Fruit fly (Drosophila melanogaster): Measurements from ENCODE around the gene MetRS-m.
A peak's percentile ranks its signal among the peaks of the same experiment; 100 is the strongest.

MetRS-m gene

DNA sequence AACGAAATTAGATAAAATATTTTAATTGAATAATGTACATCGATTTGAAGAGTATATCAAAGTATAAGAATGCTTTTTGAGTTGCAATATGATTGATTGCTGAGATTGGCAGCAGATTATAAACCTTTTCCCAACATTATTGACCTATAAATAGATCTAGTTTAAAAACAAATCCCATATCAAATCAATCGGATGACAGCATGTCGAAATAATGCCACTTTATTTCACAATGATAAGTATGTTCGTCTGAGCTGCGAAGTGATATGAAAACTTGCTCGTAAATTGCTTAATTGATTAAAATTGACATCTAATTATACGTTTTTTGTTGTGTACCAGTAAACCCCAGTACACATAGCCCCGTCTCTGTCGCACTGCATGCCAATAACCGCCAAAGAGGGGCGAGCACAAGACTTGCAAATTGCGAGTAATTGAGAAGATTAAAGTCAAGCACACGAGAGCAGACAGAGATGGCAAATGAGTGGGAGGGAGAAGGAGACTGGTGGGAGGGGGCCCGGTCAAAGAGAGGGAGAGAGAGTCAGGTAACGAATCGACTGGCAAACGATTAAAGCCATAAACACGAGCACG lies 23.3 kb upstream of the MetRS-m start (continued):
- TF ChIP-seq CG10565 (GFP tag; optimal IDR thresholded peaks at IDR 0.05), result no peak
- peak; percentile 45 for TF ChIP-seq CG7839 (tag; optimal IDR thresholded peaks at IDR 0.05)
- no peak for TF ChIP-seq grn (GFP tag; optimal IDR thresholded peaks at IDR 0.05)
- TF ChIP-seq CG10147 (GFP tag; optimal IDR thresholded peaks at IDR 0.05), result peak; percentile 52
- peak; percentile 22 for TF ChIP-seq CG11504 (tag; optimal IDR thresholded peaks at IDR 0.05)
- no peak for TF ChIP-seq CG6689 (GFP tag; IDR thresholded peaks at IDR 0.05)
- TF ChIP-seq CG18011 (GFP tag; optimal IDR thresholded peaks at IDR 0.05), result no peak
- TF ChIP-seq h (optimal IDR thresholded peaks at IDR 0.05), result no peak
- no peak for TF ChIP-seq mirr (GFP tag; optimal IDR thresholded peaks at IDR 0.05)
- peak; percentile 60 for TF ChIP-seq luna (GFP tag; optimal IDR thresholded peaks at IDR 0.05)
- no peak for TF ChIP-seq CG1647 (GFP tag; optimal IDR thresholded peaks at IDR 0.05)
- TF ChIP-seq CG2712 (tag; optimal IDR thresholded peaks at IDR 0.05), result peak; percentile 29
- no peak for TF ChIP-seq inv (GFP tag; IDR thresholded peaks at IDR 0.05; ENCODE audit: partially characterized antibody)
- no peak for TF ChIP-seq CG12219 (GFP tag; optimal IDR thresholded peaks at IDR 0.05)
- no peak for TF ChIP-seq CG12236 (GFP tag; optimal IDR thresholded peaks at IDR 0.05)
- no peak for TF ChIP-seq pan (optimal IDR thresholded peaks at IDR 0.05)
- no peak for TF ChIP-seq pan (GFP tag; optimal IDR thresholded peaks at IDR 0.05 in 1 of 2, IDR thresholded peaks at IDR 0.05 in 1 of 2)
- TF ChIP-seq D19B (GFP tag; optimal IDR thresholded peaks at IDR 0.05), result peak; percentile 48
- TF ChIP-seq run (tag; optimal IDR thresholded peaks at IDR 0.05), result no peak
- TF ChIP-seq CG8359 (GFP tag; optimal IDR thresholded peaks at IDR 0.05; ENCODE audit: borderline replicate concordance), result no peak
- TF ChIP-seq CG9727 (GFP tag; optimal IDR thresholded peaks at IDR 0.05), result no peak
- no peak for TF ChIP-seq hth (optimal IDR thresholded peaks at IDR 0.05)
- no peak for TF ChIP-seq twi (tag; optimal IDR thresholded peaks at IDR 0.05)
- peak; percentile 68 for TF ChIP-seq lbe (GFP tag; optimal IDR thresholded peaks at IDR 0.05)
- no peak for TF ChIP-seq Taf1 (GFP tag; IDR thresholded peaks at IDR 0.05)
- no peak for TF ChIP-seq z (GFP tag; IDR thresholded peaks at IDR 0.05)
- no peak for TF ChIP-seq CG11560 (tag; IDR thresholded peaks at IDR 0.05)
- no peak for TF ChIP-seq CG4424 (GFP tag; optimal IDR thresholded peaks at IDR 0.05)
- no peak for TF ChIP-seq CG12744 (GFP tag; optimal IDR thresholded peaks at IDR 0.05)
- no peak for TF ChIP-seq sima (GFP tag; optimal IDR thresholded peaks at IDR 0.05)
- TF ChIP-seq CkIIα-i1 (GFP tag; IDR thresholded peaks at IDR 0.05), result no peak
- TF ChIP-seq odd (GFP tag; optimal IDR thresholded peaks at IDR 0.05), result no peak
- no peak for TF ChIP-seq lmd (GFP tag; IDR thresholded peaks at IDR 0.05)
- TF ChIP-seq cg (GFP tag; optimal IDR thresholded peaks at IDR 0.05), result no peak
- no peak for TF ChIP-seq Dll (GFP tag; IDR thresholded peaks at IDR 0.05; ENCODE audit: partially characterized antibody)
- no peak for TF ChIP-seq Side (GFP tag; optimal IDR thresholded peaks at IDR 0.05)
- no peak for TF ChIP-seq CG18262 (tag; optimal IDR thresholded peaks at IDR 0.05)
- TF ChIP-seq Ssrp (tag; optimal IDR thresholded peaks at IDR 0.05), result peak; percentile 37
- no peak for TF ChIP-seq CG30020 (tag; optimal IDR thresholded peaks at IDR 0.05)
- TF ChIP-seq tx (GFP tag; optimal IDR thresholded peaks at IDR 0.05), result no peak
- TF ChIP-seq CG12769 (tag; optimal IDR thresholded peaks at IDR 0.05), result no peak
- TF ChIP-seq Hr51 (GFP tag; optimal IDR thresholded peaks at IDR 0.05), result peak; percentile 5 to 74
- no peak for TF ChIP-seq Neu2 (GFP tag; optimal IDR thresholded peaks at IDR 0.05; ENCODE audit: borderline replicate concordance)
- TF ChIP-seq CG10654 (GFP tag; optimal IDR thresholded peaks at IDR 0.05), result no peak
- TF ChIP-seq CG16863 (GFP tag; optimal IDR thresholded peaks at IDR 0.05), result peak; percentile 16
- peak; percentile 41 for TF ChIP-seq Abd-B (GFP tag; optimal IDR thresholded peaks at IDR 0.05)
- no peak for TF ChIP-seq tna (GFP tag; IDR thresholded peaks at IDR 0.05; ENCODE audit: partially characterized antibody)
- TF ChIP-seq Antp (GFP tag; optimal IDR thresholded peaks at IDR 0.05), result peak; percentile 23
- no peak for TF ChIP-seq pnt (GFP tag; optimal IDR thresholded peaks at IDR 0.05)
- no peak for TF ChIP-seq CG33213 (GFP tag; optimal IDR thresholded peaks at IDR 0.05)
- TF ChIP-seq CG6654 (GFP tag; optimal IDR thresholded peaks at IDR 0.05), result no peak

Measured in whole organism, embryonic.